Worm (Caenorhabditis elegans) whole organism, young adult: Measurements from ENCODE around the gene srg-60.
A peak's percentile ranks its signal among the peaks of the same experiment; 100 is the strongest.

ENCODE experiments used
- B0261.1 ChIP-seq: sonication (generic microtip); optimal IDR thresholded peaks from 2 replicates; lab custom pipeline; 2016; ENCODE audit warnings: mild to moderate bottlenecking, missing genetic modification characterization, moderate library complexity, missing compliant biosample characterization
- F10E7.11 ChIP-seq: sonication (generic microtip); optimal IDR thresholded peaks from 2 replicates; lab custom pipeline; 2017; ENCODE audit warnings: mild to moderate bottlenecking, missing genetic modification characterization, moderate library complexity, missing compliant biosample characterization
- F37B4.10 ChIP-seq: fragments of 200-800 bp; sonication (Bioruptor generic); IDR thresholded peaks from 2 replicates; pipeline ENCODE4 v1.3.6; 2022; ENCODE audit warnings: missing genetic modification characterization, missing compliant biosample characterization
- F39B2.1 ChIP-seq: fragments of 200-800 bp; sonication (Bioruptor generic); IDR thresholded peaks from 2 replicates; pipeline ENCODE4 v1.3.6; 2022; ENCODE audit warnings: missing genetic modification reagents, missing genetic modification characterization, missing compliant biosample characterization
- K12H6.12 ChIP-seq: fragments of 200-800 bp; sonication (Bioruptor generic); optimal IDR thresholded peaks from 2 replicates; lab custom pipeline; 2018; ENCODE audit warnings: mild to moderate bottlenecking, missing genetic modification characterization, missing compliant biosample characterization
- T07F8.4 ChIP-seq: sonication (generic microtip); optimal IDR thresholded peaks from 2 replicates; lab custom pipeline; 2016; ENCODE audit warnings: mild to moderate bottlenecking, missing genetic modification characterization, moderate library complexity, missing compliant biosample characterization
- T26A5.8 ChIP-seq: sonication (generic microtip); optimal IDR thresholded peaks from 2 replicates; lab custom pipeline; 2016; ENCODE audit warnings: missing genetic modification characterization, missing compliant biosample characterization
- Y56A3A.18 ChIP-seq: fragments of 200-800 bp; sonication (Bioruptor generic); IDR thresholded peaks from 2 replicates; pipeline ENCODE4 v1.3.6; 2022; ENCODE audit warnings: missing genetic modification reagents, missing genetic modification characterization, missing compliant biosample characterization
- Y79H2A.3 ChIP-seq: fragments of 200-800 bp; sonication (Bioruptor generic); conservative IDR thresholded peaks from 2 replicates; pipeline ENCODE4 v1.3.6; 2022; ENCODE audit warnings: missing genetic modification reagents, missing genetic modification characterization, missing compliant biosample characterization
- Y95B8A.8 ChIP-seq: fragments of 200-800 bp; sonication (Bioruptor generic); IDR thresholded peaks from 2 replicates; pipeline ENCODE4 v1.3.6; 2022; ENCODE audit warnings: missing genetic modification reagents, missing genetic modification characterization, missing compliant biosample characterization
- akir-1 ChIP-seq: fragments of 200-800 bp; sonication (Bioruptor generic); optimal IDR thresholded peaks from 2 replicates; lab custom pipeline; 2018; ENCODE audit warnings: mild to moderate bottlenecking, missing genetic modification characterization, moderate library complexity, missing compliant biosample characterization
- ama-1 ChIP-seq, 3 experiments: fragments of 150-350 bp in 1 of 3; sonication (generic microtip) in 2 of 3; optimal IDR thresholded peaks; 2 replicates each; lab custom pipeline; 2014 to 2018; ENCODE audit warnings: missing biosample characterization in 2 of 3, missing genetic modification characterization in 2 of 3, missing genetic modification reagents in 2 of 3
- attf-6 ChIP-seq: fragments of 200-800 bp; sonication (Bioruptor generic); IDR thresholded peaks from 2 replicates; pipeline ENCODE4 v1.3.6; 2022; ENCODE audit warnings: missing genetic modification reagents, missing genetic modification characterization, missing compliant biosample characterization
- bed-1 ChIP-seq: fragments of 200-800 bp; sonication (Bioruptor generic); IDR thresholded peaks from 2 replicates; pipeline ENCODE4 v1.3.6; 2022; ENCODE audit warnings: missing genetic modification reagents, missing genetic modification characterization, missing compliant biosample characterization
- cebp-2 ChIP-seq: fragments of 200-800 bp; sonication (Bioruptor generic); IDR thresholded peaks from 2 replicates; pipeline ENCODE4 v1.3.6; 2022; ENCODE audit warnings: missing genetic modification characterization, missing compliant biosample characterization
- ceh-27 ChIP-seq: fragments of 200-800 bp; sonication (Bioruptor generic); optimal IDR thresholded peaks from 2 replicates; lab custom pipeline; 2018; ENCODE audit warnings: mild to moderate bottlenecking, missing genetic modification characterization, moderate library complexity, missing compliant biosample characterization
- chd-7 ChIP-seq: sonication (generic microtip); optimal IDR thresholded peaks from 2 replicates; lab custom pipeline; 2016; ENCODE audit warnings: mild to moderate bottlenecking, missing genetic modification characterization, moderate library complexity, missing compliant biosample characterization
- die-1 ChIP-seq: sonication (generic microtip); optimal IDR thresholded peaks from 2 replicates; lab custom pipeline; 2016; ENCODE audit warnings: missing genotype, mild to moderate bottlenecking, missing genetic modification characterization, missing compliant biosample characterization
- egrh-3 ChIP-seq: fragments of 200-800 bp; sonication (Bioruptor generic); IDR thresholded peaks from 2 replicates; pipeline ENCODE4 v1.3.6; 2022; ENCODE audit warnings: missing genetic modification reagents, missing genetic modification characterization, missing compliant biosample characterization
- ekl-4 ChIP-seq: fragments of 200-800 bp; sonication (Bioruptor generic); IDR thresholded peaks from 2 replicates; pipeline ENCODE4 v1.3.6; 2022; ENCODE audit warnings: missing genetic modification reagents, missing genetic modification characterization, missing compliant biosample characterization
- fkh-3 ChIP-seq: sonication (generic microtip); optimal IDR thresholded peaks from 2 replicates; lab custom pipeline; 2016; ENCODE audit warnings: mild to moderate bottlenecking, missing genetic modification characterization, missing compliant biosample characterization
- him-1 ChIP-seq: sonication (generic microtip); optimal IDR thresholded peaks from 2 replicates; lab custom pipeline; 2016; ENCODE audit warnings: missing genotype, missing genetic modification reagents, missing genetic modification characterization, missing compliant biosample characterization
- hlh-26 ChIP-seq: fragments of 200-800 bp; sonication (Bioruptor generic); conservative IDR thresholded peaks from 2 replicates; pipeline ENCODE4 v1.3.6; 2022; ENCODE audit warnings: missing genetic modification reagents, missing genetic modification characterization, missing compliant biosample characterization
- hmg-1.2 ChIP-seq: fragments of 200-800 bp; sonication (Bioruptor generic); IDR thresholded peaks from 2 replicates; pipeline ENCODE4 v1.3.6; 2022; ENCODE audit warnings: missing genetic modification reagents, missing genetic modification characterization, missing compliant biosample characterization
- lir-1 ChIP-seq: fragments of 200-800 bp; sonication (Bioruptor generic); conservative IDR thresholded peaks from 2 replicates; pipeline ENCODE4 v1.3.6; 2022; ENCODE audit warnings: missing genetic modification reagents, missing genetic modification characterization, missing compliant biosample characterization
- mxl-1 ChIP-seq: sonication (generic microtip); optimal IDR thresholded peaks from 2 replicates; lab custom pipeline; 2016; ENCODE audit warnings: missing genetic modification characterization, missing compliant biosample characterization
- nfya-2 ChIP-seq: fragments of 200-800 bp; sonication (Bioruptor generic); IDR thresholded peaks from 2 replicates; pipeline ENCODE4 v1.3.6; 2022; ENCODE audit warnings: missing genetic modification reagents, missing genetic modification characterization, missing compliant biosample characterization
- nhr-120 ChIP-seq: fragments of 200-800 bp; sonication (Bioruptor generic); IDR thresholded peaks from 2 replicates; pipeline ENCODE4 v1.3.6; 2022; ENCODE audit warnings: missing genetic modification characterization, missing compliant biosample characterization
- pbrm-1 ChIP-seq: fragments of 200-800 bp; sonication (Bioruptor generic); IDR thresholded peaks from 2 replicates; pipeline ENCODE4 v1.3.6; 2022; ENCODE audit warnings: missing genetic modification reagents, missing genetic modification characterization, missing compliant biosample characterization
- sea-2 ChIP-seq: fragments of 200-800 bp; sonication (Bioruptor generic); IDR thresholded peaks from 2 replicates; pipeline ENCODE4 v1.3.6; 2022; ENCODE audit warnings: missing genetic modification characterization, missing compliant biosample characterization
- snpc-1.1 ChIP-seq: sonication (generic microtip); optimal IDR thresholded peaks from 2 replicates; lab custom pipeline; 2017; ENCODE audit warnings: missing genetic modification characterization, mild to moderate bottlenecking, missing compliant biosample characterization, antibody characterized with exemption, moderate library complexity, missing genotype, missing genetic modification reagents; ENCODE audit not compliant: insufficient read depth
- snpc-4 ChIP-seq, 5 experiments: fragments of 150-350 bp in 1 of 5; sonication (generic microtip) in 4 of 5; optimal IDR thresholded peaks; 2 replicates each; lab custom pipeline; 2014 to 2018; ENCODE audit warnings: missing genetic modification characterization in 5 of 5, missing biosample characterization in 3 of 5, antibody characterized with exemption in 2 of 5, mild to moderate bottlenecking in 2 of 5, missing compliant biosample characterization in 2 of 5, missing genotype in 2 of 5, moderate library complexity in 2 of 5, missing genetic modification reagents in 1 of 5
- tbx-9 ChIP-seq: sonication (generic microtip); optimal IDR thresholded peaks from 2 replicates; lab custom pipeline; 2016; ENCODE audit warnings: borderline replicate concordance, missing genetic modification characterization, inconsistent platforms, missing compliant biosample characterization
- zfh-2 ChIP-seq: fragments of 200-800 bp; sonication (Bioruptor generic); conservative IDR thresholded peaks from 2 replicates; pipeline ENCODE4 v1.3.6; 2022; ENCODE audit warnings: missing genetic modification reagents, missing genetic modification characterization, missing compliant biosample characterization
- zim-3 ChIP-seq: sonication (generic microtip); optimal IDR thresholded peaks from 2 replicates; lab custom pipeline; 2017; ENCODE audit warnings: mild to moderate bottlenecking, missing genetic modification characterization, moderate library complexity, missing compliant biosample characterization
- ztf-18 ChIP-seq: sonication (generic microtip); optimal IDR thresholded peaks from 2 replicates; lab custom pipeline; 2016; ENCODE audit warnings: missing genotype, mild to moderate bottlenecking, missing genetic modification characterization, missing compliant biosample characterization
- ztf-25 ChIP-seq: fragments of 200-800 bp; sonication (Bioruptor generic); IDR thresholded peaks from 2 replicates; pipeline ENCODE4 v1.3.6; 2022; ENCODE audit warnings: missing genetic modification reagents, missing genetic modification characterization, missing compliant biosample characterization
- ztf-28 ChIP-seq: fragments of 200-800 bp; sonication (Bioruptor generic); IDR thresholded peaks from 2 replicates; pipeline ENCODE4 v1.3.6; 2022; ENCODE audit warnings: missing genetic modification reagents, missing genetic modification characterization, missing compliant biosample characterization

srg-60 gene

DNA sequence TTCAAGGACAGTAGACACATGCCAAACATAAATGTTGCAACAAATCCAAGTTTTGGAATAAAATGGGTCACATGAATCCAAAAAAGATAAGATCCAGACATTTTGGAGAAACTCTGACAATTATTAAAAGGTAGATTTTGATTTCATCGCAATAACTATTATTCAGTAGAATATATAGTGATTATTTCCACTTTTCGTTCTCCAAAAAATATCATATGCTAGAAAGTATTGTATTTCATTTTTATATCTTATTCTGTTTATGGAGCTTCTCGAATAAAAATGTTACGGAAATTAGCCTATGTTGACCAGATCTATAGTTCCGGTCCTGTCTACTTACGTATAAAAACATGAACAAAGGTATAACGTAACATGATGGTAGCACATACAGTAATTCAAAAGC, 4.6 kb upstream of the srg-60 start, which contains the start of gene str-13:
Gene str-13, minus strand, starts transcription at position 101 of the 400 bp plus-strand sequence.
- TF ChIP-seq B0261.1 (no peak), ztf-18 (tag; lab: Kevin White, UChicago) (no peak), chd-7 (tag; lab: Kevin White, UChicago) (no peak)

DNA sequence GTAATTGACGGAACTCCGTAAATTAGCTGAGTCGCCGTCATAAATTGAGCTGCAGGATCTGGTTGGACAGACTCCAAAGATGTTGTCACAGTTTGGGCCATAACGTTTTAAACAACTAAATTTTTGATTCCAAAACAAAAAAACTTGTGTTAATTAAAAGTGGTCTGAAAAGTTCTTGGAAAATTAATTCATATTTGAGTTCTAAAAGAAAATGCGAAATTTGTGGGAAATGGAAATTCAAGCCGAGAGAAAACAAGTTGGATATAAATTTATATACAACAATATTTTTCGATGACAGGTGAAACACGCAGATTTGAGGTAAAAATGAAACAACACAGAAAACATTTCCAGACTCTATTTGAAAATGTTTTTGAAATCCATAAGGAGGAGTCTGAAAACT, 2.8 kb upstream of the srg-60 start, which contains the start of gene srg-59:
Gene srg-59, minus strand, starts transcription at position 101 of the 400 bp plus-strand sequence.
- TF ChIP-seq die-1 (tag; lab: Kevin White, UChicago) (no peak), attf-6 (GFP tag; lab: Robert Waterston, UW) (no peak), lir-1 (GFP tag; lab: Robert Waterston, UW) (no peak), mxl-1 (tag; lab: Kevin White, UChicago) (no peak), nfya-2 (GFP tag; lab: Robert Waterston, UW) (no peak)

DNA sequence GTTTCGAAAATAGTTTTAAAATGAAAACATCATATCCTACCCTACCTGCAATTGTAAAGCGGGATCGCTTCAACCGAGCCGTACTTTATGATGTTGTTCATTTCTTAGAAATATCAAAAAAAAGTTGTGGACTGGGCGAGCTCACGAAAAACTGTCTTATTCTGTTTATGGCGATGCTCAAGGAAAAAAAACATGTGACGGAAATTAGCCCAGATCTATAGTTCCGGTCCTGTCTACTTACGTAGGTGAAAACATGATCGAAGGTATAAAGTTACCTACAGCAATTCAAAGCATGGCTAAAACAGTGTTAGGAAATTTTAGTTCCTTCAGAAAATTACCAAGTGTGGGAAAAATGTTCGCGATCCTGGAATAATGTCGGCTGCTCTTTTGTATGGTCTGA, 1.7 kb downstream of the srg-60 start, which contains the start of gene srt-27:
Gene srt-27, minus strand, starts transcription at position 101 of the 400 bp plus-strand sequence.
- TF ChIP-seq T07F8.4 (no peak), T26A5.8 (tag; lab: Kevin White, UChicago) (no peak), Y56A3A.18 (GFP tag; lab: Robert Waterston, UW) (no peak), ama-1 (optimal IDR thresholded peaks at IDR 0.05; lab: Kevin White, UChicago) (no peak), ama-1 (GFP tag; optimal IDR thresholded peaks at IDR 0.05; lab: Kevin White, UChicago) (no peak), bed-1 (GFP tag; lab: Robert Waterston, UW) (no peak)

DNA sequence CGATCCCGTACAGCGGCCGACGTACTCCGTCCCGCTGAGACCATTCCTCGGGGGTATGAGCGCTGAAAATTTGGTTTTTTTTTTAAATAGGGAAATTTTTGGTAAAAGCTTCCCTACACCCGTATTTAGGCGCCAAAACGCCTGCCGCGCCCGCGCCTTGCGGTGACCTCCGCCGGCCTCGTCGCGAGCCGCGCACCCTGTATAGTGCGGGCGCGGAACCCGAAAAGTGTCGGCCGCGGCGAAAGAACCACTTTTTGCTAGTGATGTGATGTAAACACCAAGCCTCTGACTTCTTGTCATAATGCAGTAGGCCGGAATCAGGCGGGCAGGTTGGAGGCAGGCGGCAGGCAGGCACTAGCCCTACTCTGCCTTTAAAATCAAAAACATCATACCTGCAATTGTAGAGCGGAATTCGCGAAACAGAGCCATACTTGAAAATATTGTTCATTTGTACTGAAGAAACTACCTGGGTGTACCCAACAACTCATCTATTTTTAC, 3.7 kb downstream of the srg-60 start, which contains the start of gene srt-29:
Gene srt-29, minus strand, starts transcription at position 448 of the 498 bp plus-strand sequence.
- TF ChIP-seq ztf-28 (GFP tag; lab: Robert Waterston, UW) (0 out of 2 replicates have a peak, but pooled peaks have one; percentile 13), snpc-4 (GFP tag; optimal IDR thresholded peaks at IDR 0.05; lab: Kevin White, UChicago) (no peak), snpc-4 (tag; optimal IDR thresholded peaks at IDR 0.05; lab: Kevin White, UChicago) (peak in 1 of 4 experiments; percentile 51), zfh-2 (GFP tag; lab: Robert Waterston, UW) (peak; percentile 88), egrh-3 (peak; percentile 72; the same call in 1 of the 2 replicates), nhr-120 (GFP tag; lab: Robert Waterston, UW) (no peak), die-1 (tag; lab: Kevin White, UChicago) (no peak), sea-2 (GFP tag; lab: Robert Waterston, UW) (no peak)

DNA sequence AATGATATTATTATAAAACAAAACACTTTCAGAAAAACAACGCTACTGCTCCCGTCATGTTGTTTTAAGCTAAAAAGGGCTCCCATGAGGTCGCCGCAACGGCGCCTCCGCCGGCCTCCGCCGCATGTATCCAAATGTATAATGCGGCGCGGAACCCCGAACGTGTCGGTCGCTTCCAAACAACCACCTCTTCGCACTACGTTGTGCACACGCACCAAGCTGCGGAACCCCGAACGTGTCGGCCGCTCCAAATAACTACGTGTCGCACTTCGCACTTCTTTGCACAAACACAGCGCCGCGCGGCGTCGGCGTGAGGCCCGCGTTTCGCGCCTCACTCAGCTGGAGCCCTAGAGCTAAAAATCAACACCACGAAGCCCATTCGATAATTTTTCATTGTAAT, 5.5 kb downstream of the srg-60 start:
- TF ChIP-seq ekl-4 (GFP tag; lab: Robert Waterston, UW) (no peak), F39B2.1 (GFP tag; lab: Robert Waterston, UW) (no peak), sea-2 (GFP tag; lab: Robert Waterston, UW) (no peak), cebp-2 (GFP tag; lab: Robert Waterston, UW) (no peak), akir-1 (GFP tag; lab: Kevin White, UChicago) (no peak), snpc-1.1 (no peak), die-1 (tag; lab: Kevin White, UChicago) (no peak), egrh-3 (peak; percentile 49; the same call in 1 of the 2 replicates), F10E7.11 (tag; lab: Kevin White, UChicago) (no peak), Y79H2A.3 (GFP tag; lab: Robert Waterston, UW) (no peak), Y95B8A.8 (GFP tag; lab: Robert Waterston, UW) (no peak), tbx-9 (tag; lab: Kevin White, UChicago) (no peak), ceh-27 (no peak), attf-6 (GFP tag; lab: Robert Waterston, UW) (no peak; the same call in 1 of the 2 replicates), bed-1 (GFP tag; lab: Robert Waterston, UW) (no peak), zim-3 (no peak), ztf-25 (GFP tag; lab: Robert Waterston, UW) (no peak), F37B4.10 (0 out of 2 replicates have a peak, but pooled peaks have one; percentile 65), snpc-4 (GFP tag; optimal IDR thresholded peaks at IDR 0.05; lab: Kevin White, UChicago) (no peak), snpc-4 (tag; optimal IDR thresholded peaks at IDR 0.05; lab: Kevin White, UChicago) (peak in 2 of 4 experiments; percentile 71 to 89), him-1 (no peak), K12H6.12 (tag; lab: Kevin White, UChicago) (no peak), fkh-3 (tag; lab: Kevin White, UChicago) (no peak), hmg-1.2 (GFP tag; lab: Robert Waterston, UW) (peak; percentile 25; the same call in 1 of the 2 replicates), pbrm-1 (GFP tag; lab: Robert Waterston, UW) (peak; percentile 37; the same call in 1 of the 2 replicates), hlh-26 (GFP tag; lab: Robert Waterston, UW) (no peak)
